Worm (Caenorhabditis elegans) whole organism, early embryonic: Measurements from ENCODE around the gene ges-1.

ENCODE experiments used
- B0310.2 ChIP-seq: sonication (generic microtip); optimal IDR thresholded peaks from 2 replicates; lab custom pipeline; 2016; ENCODE audit warnings: mild to moderate bottlenecking, missing genetic modification characterization, missing compliant biosample characterization
- ama-1 ChIP-seq: fragments of 150-350 bp; optimal IDR thresholded peaks from 2 replicates; lab custom pipeline; 2014
- hmbx-1 ChIP-seq: sonication (generic microtip); optimal IDR thresholded peaks from 2 replicates; lab custom pipeline; 2016; ENCODE audit warnings: mild to moderate bottlenecking, missing genetic modification characterization, missing compliant biosample characterization
- hnd-1 ChIP-seq: sonication (generic microtip); optimal IDR thresholded peaks from 2 replicates; lab custom pipeline; 2016; ENCODE audit warnings: missing genetic modification characterization, missing compliant biosample characterization

- no peak for TF ChIP-seq hnd-1 (tag; lab: Kevin White, UChicago)
- TF ChIP-seq ama-1 (lab: Kevin White, UChicago) = no peak
- TF ChIP-seq hmbx-1 (tag; lab: Kevin White, UChicago) = no peak
- no peak for TF ChIP-seq B0310.2 (tag; lab: Kevin White, UChicago)
These were observed 27.5 kb upstream of the ges-1 start for ce11 chrV:1459374-1459926.
